Fruit fly (Drosophila melanogaster) whole organism, prepupa: ENCODE results near the gene SLC22A.

ENCODE experiments used
- CG10631 ChIP-seq: fragments of 200-800 bp; sonication (Bioruptor generic); optimal IDR thresholded peaks from 2 replicates; lab custom pipeline; 2016; ENCODE audit warnings: missing biosample characterization, missing genetic modification characterization
- CG11294 ChIP-seq: fragments of 200-800 bp; sonication (Bioruptor generic); IDR thresholded peaks from 2 replicates; pipeline ENCODE4 v1.3.6; 2022; ENCODE audit warnings: missing biosample characterization, missing genetic modification characterization
- CG11902 ChIP-seq: fragments of 200-800 bp; sonication (Bioruptor generic); optimal IDR thresholded peaks from 3 replicates; lab custom pipeline; 2016; ENCODE audit warnings: missing biosample characterization, missing genetic modification characterization
- CG16779 ChIP-seq: fragments of 200-800 bp; sonication (Bioruptor generic); optimal IDR thresholded peaks from 3 replicates; lab custom pipeline; 2017; ENCODE audit warnings: missing biosample characterization, mild to moderate bottlenecking, missing genetic modification characterization
- CG3032 ChIP-seq: fragments of 200-800 bp; optimal IDR thresholded peaks from 2 replicates; lab custom pipeline; 2019; ENCODE audit warnings: missing biosample characterization, mild to moderate bottlenecking, missing genetic modification characterization, moderate library complexity
- CG32006 ChIP-seq: fragments of 200-800 bp; sonication (Bioruptor generic); optimal IDR thresholded peaks from 3 replicates; lab custom pipeline; 2017; ENCODE audit warnings: missing biosample characterization, mild to moderate bottlenecking, missing genetic modification characterization
- CG34406 ChIP-seq: fragments of 200-800 bp; sonication (Bioruptor generic); optimal IDR thresholded peaks from 3 replicates; lab custom pipeline; 2016; ENCODE audit warnings: missing biosample characterization, missing genetic modification characterization
- CG4318 ChIP-seq: fragments of 200-800 bp; sonication (Bioruptor generic); optimal IDR thresholded peaks from 3 replicates; lab custom pipeline; 2017; ENCODE audit warnings: missing biosample characterization, mild to moderate bottlenecking, missing genetic modification characterization
- CG6276 ChIP-seq: fragments of 200-800 bp; sonication (Bioruptor generic); optimal IDR thresholded peaks from 2 replicates; lab custom pipeline; 2017; ENCODE audit warnings: missing biosample characterization, mild to moderate bottlenecking, missing genetic modification characterization
- CG6792 ChIP-seq: fragments of 200-800 bp; sonication (Bioruptor generic); optimal IDR thresholded peaks from 3 replicates; lab custom pipeline; 2016; ENCODE audit warnings: missing biosample characterization, missing genetic modification characterization
- CG6808 ChIP-seq: fragments of 200-800 bp; sonication (Bioruptor generic); optimal IDR thresholded peaks from 3 replicates; lab custom pipeline; 2017; ENCODE audit warnings: missing biosample characterization, missing genetic modification characterization, mild to moderate bottlenecking, moderate library complexity, missing genetic modification reagents
- CG8119 ChIP-seq: fragments of 200-800 bp; sonication (Bioruptor generic); IDR thresholded peaks from 3 replicates; pipeline ENCODE4 v1.3.6; 2022; ENCODE audit warnings: missing biosample characterization, missing genetic modification characterization
- Eip75B ChIP-seq: fragments of 200-800 bp; sonication (Bioruptor generic); optimal IDR thresholded peaks from 3 replicates; lab custom pipeline; 2016; ENCODE audit warnings: missing biosample characterization, missing genetic modification characterization
- Eip78C ChIP-seq: fragments of 200-800 bp; sonication (Bioruptor generic); peaks from one replicate; lab custom pipeline; 2016; ENCODE audit warnings: missing biosample characterization, missing genetic modification characterization
- Ets96B ChIP-seq: fragments of 200-800 bp; optimal IDR thresholded peaks from 2 replicates; lab custom pipeline; 2019; ENCODE audit warnings: missing biosample characterization, mild to moderate bottlenecking, missing genetic modification characterization, moderate library complexity
- Gug ChIP-seq: fragments of 200-800 bp; sonication (Bioruptor generic); IDR thresholded peaks from 2 replicates; pipeline ENCODE4 v1.3.6; 2022; ENCODE audit warnings: missing biosample characterization, missing genetic modification characterization
- Hr38 ChIP-seq: sonication (Bioruptor generic); optimal IDR thresholded peaks from 2 replicates; lab custom pipeline; 2016; ENCODE audit warnings: missing biosample characterization, missing genetic modification characterization
- Hr39 ChIP-seq: fragments of 200-800 bp; sonication (Bioruptor generic); optimal IDR thresholded peaks from 2 replicates; lab custom pipeline; 2016; ENCODE audit warnings: missing biosample characterization, missing genetic modification characterization
- Hr4 ChIP-seq: fragments of 200-800 bp; sonication (Bioruptor generic); optimal IDR thresholded peaks from 3 replicates; lab custom pipeline; 2016; ENCODE audit warnings: missing biosample characterization, missing genetic modification characterization
- Met ChIP-seq: fragments of 200-800 bp; sonication (Bioruptor generic); optimal IDR thresholded peaks from 3 replicates; lab custom pipeline; 2016; ENCODE audit warnings: missing biosample characterization, missing genetic modification characterization
- OdsH ChIP-seq: fragments of 200-800 bp; sonication (Bioruptor generic); optimal IDR thresholded peaks from 3 replicates; lab custom pipeline; 2016; ENCODE audit warnings: missing biosample characterization, missing genetic modification characterization
- Smox ChIP-seq: fragments of 200-800 bp; sonication (Bioruptor generic); optimal IDR thresholded peaks from 3 replicates; lab custom pipeline; 2016; ENCODE audit warnings: missing biosample characterization, missing genetic modification characterization
- Sox15 ChIP-seq: fragments of 200-800 bp; sonication (Bioruptor generic); optimal IDR thresholded peaks from 3 replicates; lab custom pipeline; 2016; ENCODE audit warnings: missing biosample characterization, missing genetic modification characterization
- achi ChIP-seq: fragments of 200-800 bp; sonication (Bioruptor generic); optimal IDR thresholded peaks from 3 replicates; lab custom pipeline; 2016; ENCODE audit warnings: missing biosample characterization, missing genetic modification characterization
- acj6 ChIP-seq: fragments of 200-800 bp; sonication (Bioruptor generic); optimal IDR thresholded peaks from 3 replicates; lab custom pipeline; 2016; ENCODE audit warnings: missing biosample characterization, missing genetic modification characterization
- cyc ChIP-seq: fragments of 200-800 bp; sonication (Bioruptor generic); optimal IDR thresholded peaks from 3 replicates; lab custom pipeline; 2016; ENCODE audit warnings: missing biosample characterization, missing genetic modification characterization
- eg ChIP-seq: fragments of 200-800 bp; sonication (Bioruptor generic); IDR thresholded peaks from 3 replicates; pipeline ENCODE4 v1.3.6; 2022; ENCODE audit warnings: missing biosample characterization, missing genetic modification characterization
- esn ChIP-seq: fragments of 200-800 bp; sonication (Bioruptor generic); optimal IDR thresholded peaks from 2 replicates; lab custom pipeline; 2016; ENCODE audit warnings: missing biosample characterization, mild to moderate bottlenecking, missing genetic modification characterization, moderate library complexity
- fd59A ChIP-seq: fragments of 200-800 bp; sonication (Bioruptor generic); optimal IDR thresholded peaks from 2 replicates; lab custom pipeline; 2017; ENCODE audit warnings: missing biosample characterization, mild to moderate bottlenecking, missing genetic modification characterization, missing genetic modification reagents
- fkh ChIP-seq: fragments of 200-800 bp; sonication (Bioruptor generic); optimal IDR thresholded peaks from 3 replicates; lab custom pipeline; 2017; ENCODE audit warnings: missing biosample characterization, mild to moderate bottlenecking, missing genetic modification characterization, moderate library complexity
- net ChIP-seq: fragments of 200-800 bp; sonication (Bioruptor generic); optimal IDR thresholded peaks from 3 replicates; lab custom pipeline; 2016; ENCODE audit warnings: missing biosample characterization, missing genetic modification characterization
- pdm3 ChIP-seq: fragments of 200-800 bp; sonication (Bioruptor generic); optimal IDR thresholded peaks from 3 replicates; lab custom pipeline; 2016; ENCODE audit warnings: missing biosample characterization, missing genetic modification characterization
- spab ChIP-seq: fragments of 200-800 bp; sonication (Bioruptor generic); optimal IDR thresholded peaks from 2 replicates; lab custom pipeline; 2017; ENCODE audit warnings: missing biosample characterization, mild to moderate bottlenecking, missing genetic modification characterization, missing genetic modification reagents
- svp ChIP-seq: fragments of 200-800 bp; sonication (Bioruptor generic); peaks from one replicate; lab custom pipeline; 2016; ENCODE audit warnings: missing biosample characterization, missing genetic modification characterization
- topi ChIP-seq: fragments of 200-800 bp; sonication (Bioruptor generic); optimal IDR thresholded peaks from 3 replicates; lab custom pipeline; 2016; ENCODE audit warnings: missing biosample characterization, missing genetic modification characterization
- vri ChIP-seq: fragments of 200-800 bp; sonication (Bioruptor generic); optimal IDR thresholded peaks from 3 replicates; lab custom pipeline; 2016; ENCODE audit warnings: missing biosample characterization, mild to moderate bottlenecking, missing genetic modification characterization

The SLC22A gene

DNA sequence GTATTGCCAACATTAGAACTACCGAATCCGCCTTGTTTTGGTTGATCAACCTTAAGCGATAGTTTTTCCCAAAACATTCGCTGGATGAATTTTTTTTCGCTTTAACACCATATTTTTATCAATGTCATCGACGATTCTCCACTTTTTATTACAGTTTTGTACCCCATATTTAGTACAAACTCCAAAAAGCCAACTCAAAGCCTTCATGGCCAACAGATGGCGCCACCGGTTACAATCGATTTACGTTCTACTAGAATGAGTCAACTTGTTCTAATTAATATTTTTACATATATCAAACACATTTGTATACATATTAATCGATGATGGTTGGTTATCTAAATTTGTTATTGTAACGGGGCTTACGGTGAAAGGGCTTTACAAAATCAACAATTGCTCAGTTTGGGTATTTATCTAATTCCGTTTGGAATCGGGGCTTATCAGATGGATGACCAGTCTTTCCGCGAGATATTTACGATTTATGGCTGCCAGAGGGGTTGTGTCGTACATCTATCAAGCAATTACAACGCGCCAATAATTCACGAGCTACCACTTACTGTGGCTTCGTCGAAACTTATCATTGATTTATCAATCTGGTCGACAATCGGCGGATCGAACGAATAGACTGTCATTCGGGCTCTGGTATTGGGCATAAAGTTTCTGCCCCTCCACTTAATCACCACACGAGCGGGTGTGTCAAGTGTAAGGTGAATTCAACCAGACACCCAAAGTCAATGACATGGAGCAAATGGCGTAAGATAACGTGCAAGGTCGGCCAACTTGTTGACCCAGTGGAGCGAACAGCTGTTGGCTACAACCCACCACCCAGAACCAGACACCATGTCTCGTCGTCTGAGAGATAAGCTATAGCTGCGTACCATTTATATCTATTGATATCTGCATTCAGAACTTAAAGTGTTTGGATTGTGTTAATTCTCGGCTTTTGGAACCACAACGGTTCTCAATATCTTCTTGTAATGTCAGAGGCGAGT, 18.8 kb downstream of the SLC22A start:
- TF ChIP-seq svp (GFP tag; lab: Kevin White, UChicago) = peak; percentile 16
- TF ChIP-seq CG34406 (GFP tag; lab: Kevin White, UChicago) = no peak

DNA sequence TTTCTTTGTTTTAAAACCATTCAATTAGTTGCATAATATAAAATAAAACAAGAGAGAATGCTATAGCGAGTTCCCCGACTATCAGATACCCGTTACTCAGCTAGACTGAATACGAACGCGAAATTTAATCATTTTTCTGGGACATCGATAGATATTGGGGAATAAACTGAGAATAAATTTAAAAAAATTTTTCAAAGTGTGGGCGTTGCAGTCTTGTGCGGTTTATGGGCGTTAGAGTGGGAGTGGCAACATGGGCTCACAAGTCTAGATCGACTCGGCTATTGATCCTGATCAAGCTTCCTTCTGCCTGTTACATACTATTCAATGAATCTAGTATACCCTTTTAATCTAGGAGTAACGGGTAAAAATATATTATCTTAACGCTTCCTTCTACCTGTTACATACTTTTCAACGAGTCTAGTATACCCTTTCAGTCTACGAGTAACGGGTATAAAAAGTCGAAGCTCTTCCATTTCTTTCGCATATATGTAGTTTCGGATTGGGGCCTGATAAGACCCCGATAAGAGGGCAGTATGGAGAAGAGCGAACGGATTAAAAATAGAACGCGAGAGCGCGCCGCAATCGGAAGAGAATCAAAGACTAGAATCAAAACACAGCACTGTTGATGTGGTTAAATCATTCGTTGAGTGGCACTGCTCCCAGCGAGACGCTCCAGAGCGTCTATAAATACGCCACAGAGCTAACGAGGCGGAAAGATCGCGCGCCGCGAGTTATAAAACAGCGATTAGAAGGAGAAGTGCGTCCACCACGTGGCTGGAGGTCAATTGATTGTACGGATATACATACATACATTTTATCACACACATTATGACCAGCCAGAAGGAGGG, 20.2 kb downstream of the SLC22A start, which contains the start of gene CG7458:
Gene CG7458 (plus strand): TSS at position 637 of the 848 bp plus-strand sequence.
- no peak for TF ChIP-seq fd59A (GFP tag; lab: Kevin White, UChicago)
- TF ChIP-seq acj6 (GFP tag; lab: Kevin White, UChicago) = peak; percentile 9
- peak; percentile 21 for TF ChIP-seq CG4318 (GFP tag; lab: Kevin White, UChicago)
- no peak for TF ChIP-seq CG11294 (GFP tag; lab: Robert Waterston, UW)
- TF ChIP-seq Eip78C (GFP tag; lab: Kevin White, UChicago) = peak; percentile 88
- no peak for TF ChIP-seq Hr38 (GFP tag; lab: Kevin White, UChicago)
- TF ChIP-seq vri (GFP tag; lab: Kevin White, UChicago) = peak; percentile 83
- TF ChIP-seq Gug = 0 out of 2 replicates have a peak, but pooled peaks have one; percentile 33
- TF ChIP-seq CG11902 (GFP tag; lab: Kevin White, UChicago) = no peak
- peak; percentile 21 for TF ChIP-seq Hr39 (GFP tag; lab: Kevin White, UChicago)
- TF ChIP-seq CG6792 (GFP tag; lab: Kevin White, UChicago) = no peak
- TF ChIP-seq CG10631 (GFP tag; lab: Kevin White, UChicago) = peak; percentile 8
- TF ChIP-seq CG6808 = peak; percentile 38
- peak; percentile 2 for TF ChIP-seq Smox (GFP tag; lab: Kevin White, UChicago)
- TF ChIP-seq CG3032 = no peak
- peak; percentile 56 for TF ChIP-seq Hr4
- peak; percentile 53; the same call in 1 of the 3 replicates for TF ChIP-seq eg (GFP tag; lab: Robert Waterston, UW)
- peak; percentile 3 for TF ChIP-seq topi (GFP tag; lab: Kevin White, UChicago)
- TF ChIP-seq Sox15 (GFP tag; lab: Kevin White, UChicago) = peak; percentile 2
- TF ChIP-seq pdm3 (GFP tag; lab: Kevin White, UChicago) = peak; percentile 45
- TF ChIP-seq net = peak; percentile 20
- peak; percentile 12 for TF ChIP-seq cyc (GFP tag; lab: Kevin White, UChicago)
- 0 out of 3 replicates have a peak, but pooled peaks have one; percentile 31 for TF ChIP-seq CG8119
- TF ChIP-seq svp (GFP tag; lab: Kevin White, UChicago) = peak; percentile 29
- no peak for TF ChIP-seq Ets96B
- TF ChIP-seq OdsH (GFP tag; lab: Kevin White, UChicago) = peak; percentile 50
- TF ChIP-seq spab = peak; percentile 23
- TF ChIP-seq CG32006 = peak; percentile 66
- peak; percentile 53 for TF ChIP-seq CG6276 (GFP tag; lab: Kevin White, UChicago)
- peak; percentile 33 for TF ChIP-seq Eip75B (GFP tag; lab: Kevin White, UChicago)
- TF ChIP-seq esn (GFP tag; lab: Kevin White, UChicago) = peak; percentile 23
- TF ChIP-seq Met (GFP tag; lab: Kevin White, UChicago) = no peak
- peak; percentile 9 for TF ChIP-seq achi (GFP tag; lab: Kevin White, UChicago)

DNA sequence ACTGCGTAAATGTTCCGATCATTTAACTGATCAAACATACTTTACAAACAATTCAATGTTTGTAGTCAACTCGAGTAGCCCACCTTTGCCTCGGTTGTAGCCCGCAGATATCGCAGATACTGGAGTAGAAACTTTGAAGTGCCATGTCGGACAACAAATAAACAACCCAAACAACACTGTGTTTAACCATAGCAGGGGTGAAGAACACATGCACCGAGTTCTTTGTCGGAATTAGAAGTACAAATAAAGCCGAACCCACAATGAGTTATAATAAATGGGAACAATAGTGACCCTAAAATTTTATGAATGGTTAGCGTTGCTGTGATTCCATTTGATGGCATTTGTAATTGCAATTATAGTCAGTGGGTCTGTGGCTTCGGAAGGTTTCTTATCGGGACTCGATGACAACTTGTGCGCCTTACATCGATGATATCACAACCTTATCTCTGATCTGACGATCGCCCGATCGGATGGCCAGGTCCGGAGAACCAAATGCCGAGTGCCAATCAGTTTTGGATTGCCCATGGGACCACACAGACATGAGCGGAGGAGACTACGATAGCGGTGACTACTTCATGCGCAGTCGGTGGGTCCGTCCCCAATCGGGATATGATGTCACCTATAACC, 27.5 kb downstream of the SLC22A start, which contains the start of gene Chs2:
Gene Chs2 (plus strand): TSS at position 510 of the 627 bp plus-strand sequence.
- no peak for TF ChIP-seq Gug
- TF ChIP-seq CG16779 (tag; lab: Kevin White, UChicago) = peak; percentile 26
- peak; percentile 80 for TF ChIP-seq vri (GFP tag; lab: Kevin White, UChicago)
- no peak for TF ChIP-seq CG11294 (GFP tag; lab: Robert Waterston, UW)
- TF ChIP-seq svp (GFP tag; lab: Kevin White, UChicago) = peak; percentile 61
- TF ChIP-seq fkh = peak; percentile 92
